Worm (Caenorhabditis elegans) whole organism, early embryonic: ENCODE measurements around the gene C49H3.6.

Source experiments
- F13C5.2 ChIP-seq: sonication (generic microtip); optimal IDR thresholded peaks from 2 replicates; lab custom pipeline; 2017; ENCODE audit warnings: mild to moderate bottlenecking, missing genetic modification characterization, inconsistent platforms, missing compliant biosample characterization
- ama-1 ChIP-seq: fragments of 150-350 bp; optimal IDR thresholded peaks from 2 replicates; lab custom pipeline; 2014
- ceh-13 ChIP-seq: fragments of 200-800 bp; sonication (Bioruptor generic); optimal IDR thresholded peaks from 2 replicates; lab custom pipeline; 2018; ENCODE audit warnings: mild to moderate bottlenecking, missing genetic modification characterization, missing compliant biosample characterization
- ceh-36 ChIP-seq: sonication (generic microtip); optimal IDR thresholded peaks from 2 replicates; lab custom pipeline; 2016; ENCODE audit warnings: missing genetic modification characterization, inconsistent platforms, missing compliant biosample characterization
- ets-7 ChIP-seq: sonication (generic microtip); optimal IDR thresholded peaks from 2 replicates; lab custom pipeline; 2016; ENCODE audit warnings: missing genotype, missing genetic modification characterization, missing compliant biosample characterization
- flt-1 ChIP-seq: fragments of 200-800 bp; sonication (Bioruptor generic); IDR thresholded peaks from 2 replicates; pipeline ENCODE4 v1.3.6; 2022; ENCODE audit warnings: missing genetic modification characterization, missing compliant biosample characterization
- hmbx-1 ChIP-seq: sonication (generic microtip); optimal IDR thresholded peaks from 2 replicates; lab custom pipeline; 2016; ENCODE audit warnings: mild to moderate bottlenecking, missing genetic modification characterization, missing compliant biosample characterization
- hmg-4 ChIP-seq: fragments of 200-800 bp; sonication (Bioruptor generic); optimal IDR thresholded peaks from 2 replicates; lab custom pipeline; 2018; ENCODE audit warnings: mild to moderate bottlenecking, missing genetic modification characterization, missing compliant biosample characterization
- hnd-1 ChIP-seq: sonication (generic microtip); optimal IDR thresholded peaks from 2 replicates; lab custom pipeline; 2016; ENCODE audit warnings: missing genetic modification characterization, missing compliant biosample characterization
- pes-1 ChIP-seq: fragments of 200-800 bp; sonication (Bioruptor generic); IDR thresholded peaks from 2 replicates; pipeline ENCODE4 v1.3.6; 2022; ENCODE audit warnings: missing genetic modification reagents, missing genetic modification characterization, missing compliant biosample characterization
- sea-1 ChIP-seq: fragments of 200-800 bp; sonication (Bioruptor generic); conservative IDR thresholded peaks from 2 replicates; pipeline ENCODE4 v1.3.6; 2022; ENCODE audit warnings: missing genetic modification characterization, missing compliant biosample characterization
- tbx-37 ChIP-seq: fragments of 200-800 bp; sonication (Bioruptor generic); conservative IDR thresholded peaks from 2 replicates; pipeline ENCODE4 v1.3.6; 2022; ENCODE audit warnings: missing genetic modification reagents, missing genetic modification characterization, missing compliant biosample characterization
- tra-4 ChIP-seq: sonication (generic microtip); optimal IDR thresholded peaks from 2 replicates; lab custom pipeline; 2017; ENCODE audit warnings: missing genetic modification characterization, missing compliant biosample characterization

DNA sequence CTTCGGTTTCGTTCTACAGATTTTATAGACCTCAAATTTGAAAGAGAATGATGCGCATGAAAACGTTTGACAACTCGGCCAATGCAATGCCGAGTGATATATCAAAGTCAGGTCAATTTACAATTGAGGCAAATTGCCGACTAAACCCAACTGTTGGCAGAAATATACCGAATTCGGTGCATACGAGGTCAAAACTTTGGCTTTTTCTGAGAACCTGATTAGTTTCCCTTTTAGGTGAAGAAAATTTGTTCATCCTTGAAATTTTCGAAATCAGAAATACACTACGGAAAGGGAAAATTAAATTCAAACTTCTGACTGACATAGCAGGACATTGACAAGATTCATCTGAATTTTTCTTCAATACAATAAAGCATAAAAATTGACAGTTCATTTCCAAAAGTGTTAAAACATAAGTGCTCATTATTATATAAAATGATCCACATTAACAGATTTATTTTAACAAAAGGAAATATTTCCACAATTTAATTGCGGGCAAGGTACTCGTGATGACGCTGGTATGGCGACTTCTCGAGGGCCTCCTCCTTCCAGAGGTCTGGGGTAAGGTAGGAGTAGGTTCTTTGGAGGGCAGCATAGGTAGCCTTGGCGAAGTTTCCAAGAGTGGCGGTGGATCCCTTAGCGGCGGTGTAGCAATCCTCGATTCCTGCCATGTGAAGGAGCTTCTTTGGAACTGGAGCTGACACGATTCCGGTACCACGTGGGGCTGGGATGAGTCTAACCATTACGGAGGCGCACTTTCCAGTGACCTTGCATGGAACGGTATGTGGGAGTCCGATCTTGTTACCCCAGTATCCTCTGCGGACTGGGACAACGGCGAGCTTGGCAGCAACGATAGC, 21.7 kb downstream of the C49H3.6 start:
- no peak for TF ChIP-seq pes-1 (GFP tag; lab: Robert Waterston, UW)
- TF ChIP-seq tra-4 = no peak
- TF ChIP-seq ama-1 (lab: Kevin White, UChicago) = no peak
- TF ChIP-seq hmg-4 = no peak
- TF ChIP-seq sea-1 = no peak
- no peak for TF ChIP-seq ceh-13 (GFP tag; lab: Kevin White, UChicago)
- no peak for TF ChIP-seq flt-1 (GFP tag; lab: Robert Waterston, UW)
- no peak for TF ChIP-seq ceh-36 (tag; lab: Kevin White, UChicago)
- TF ChIP-seq F13C5.2 = no peak
- TF ChIP-seq hmbx-1 (tag; lab: Kevin White, UChicago) = no peak
- no peak for TF ChIP-seq tbx-37 (GFP tag; lab: Robert Waterston, UW)
- no peak for TF ChIP-seq ets-7 (tag; lab: Kevin White, UChicago)
- no peak for TF ChIP-seq hnd-1 (tag; lab: Kevin White, UChicago)
